Fruit fly (Drosophila melanogaster) whole organism, embryonic: ENCODE measurements around the gene CG11836.

Source experiments
- Asciz ChIP-seq: fragments of 200-800 bp; sonication (Bioruptor generic); optimal IDR thresholded peaks from 2 replicates; lab custom pipeline; 2017; ENCODE audit warnings: missing biosample characterization, mild to moderate bottlenecking, missing genetic modification characterization, missing genetic modification reagents
- B-H2 ChIP-seq: fragments of 200-800 bp; sonication (Bioruptor generic); optimal IDR thresholded peaks from 2 replicates; lab custom pipeline; 2018; ENCODE audit warnings: missing biosample characterization, mild to moderate bottlenecking, missing genetic modification characterization
- CG10147 ChIP-seq: fragments of 200-800 bp; sonication (Bioruptor generic); optimal IDR thresholded peaks from 2 replicates; lab custom pipeline; 2019; ENCODE audit warnings: missing biosample characterization, mild to moderate bottlenecking, missing genetic modification characterization, moderate library complexity
- CG12155 ChIP-seq: fragments of 200-800 bp; sonication (Bioruptor generic); optimal IDR thresholded peaks from 3 replicates; lab custom pipeline; 2016; ENCODE audit warnings: missing biosample characterization, missing genetic modification characterization
- CG12659 ChIP-seq: fragments of 200-800 bp; sonication (Bioruptor generic); optimal IDR thresholded peaks from 3 replicates; lab custom pipeline; 2017; ENCODE audit warnings: mild to moderate bottlenecking, missing biosample characterization, missing genetic modification reagents, missing genetic modification characterization
- CG13296 ChIP-seq: fragments of 200-800 bp; sonication (Bioruptor generic); optimal IDR thresholded peaks from 3 replicates; lab custom pipeline; 2018; ENCODE audit warnings: missing biosample characterization, mild to moderate bottlenecking, missing genetic modification characterization
- CG1603 ChIP-seq: fragments of 200-800 bp; sonication (Bioruptor generic); optimal IDR thresholded peaks from 2 replicates; lab custom pipeline; 2019; ENCODE audit warnings: missing biosample characterization, mild to moderate bottlenecking, missing genetic modification characterization, moderate library complexity
- CG17829 ChIP-seq: fragments of 200-800 bp; optimal IDR thresholded peaks from 2 replicates; lab custom pipeline; 2019; ENCODE audit warnings: missing biosample characterization, mild to moderate bottlenecking, missing genetic modification characterization, moderate library complexity
- CG18262 ChIP-seq: fragments of 200-800 bp; optimal IDR thresholded peaks from 3 replicates; lab custom pipeline; 2019; ENCODE audit warnings: missing biosample characterization, mild to moderate bottlenecking, missing genetic modification characterization, moderate library complexity
- CG2116 ChIP-seq: fragments of 200-800 bp; sonication (Bioruptor generic); optimal IDR thresholded peaks from 3 replicates; lab custom pipeline; 2018; ENCODE audit warnings: missing biosample characterization, mild to moderate bottlenecking, missing genetic modification characterization
- CG30020 ChIP-seq: fragments of 200-800 bp; optimal IDR thresholded peaks from 2 replicates; lab custom pipeline; 2019; ENCODE audit warnings: missing biosample characterization, mild to moderate bottlenecking, missing genetic modification characterization, moderate library complexity
- CG31365 ChIP-seq: fragments of 200-800 bp; sonication (Bioruptor generic); optimal IDR thresholded peaks from 2 replicates; lab custom pipeline; 2018; ENCODE audit warnings: missing biosample characterization, mild to moderate bottlenecking, missing genetic modification characterization
- CG3281 ChIP-seq: fragments of 200-800 bp; sonication (Bioruptor generic); optimal IDR thresholded peaks from 3 replicates; lab custom pipeline; 2017; ENCODE audit warnings: missing biosample characterization, mild to moderate bottlenecking, missing genetic modification characterization
- CG33557 ChIP-seq: fragments of 200-800 bp; sonication (Bioruptor generic); optimal IDR thresholded peaks from 2 replicates; lab custom pipeline; 2019; ENCODE audit warnings: missing biosample characterization, mild to moderate bottlenecking, missing genetic modification characterization, moderate library complexity
- CG3995 ChIP-seq: fragments of 200-800 bp; sonication (Bioruptor generic); optimal IDR thresholded peaks from 3 replicates; lab custom pipeline; 2016; ENCODE audit warnings: missing biosample characterization, missing genetic modification characterization
- CG6254 ChIP-seq: fragments of 200-800 bp; sonication (Bioruptor generic); optimal IDR thresholded peaks from 3 replicates; lab custom pipeline; 2017; ENCODE audit warnings: mild to moderate bottlenecking, missing biosample characterization, missing genetic modification reagents, missing genetic modification characterization
- CG8290 ChIP-seq, 3 experiments: fragments of 200-800 bp; sonication (Bioruptor generic); optimal IDR thresholded peaks; 2 replicates each; lab custom pipeline; 2016 to 2019; ENCODE audit warnings: missing biosample characterization in 3 of 3, missing genetic modification characterization in 3 of 3, mild to moderate bottlenecking in 2 of 3, moderate library complexity in 1 of 3
- CG8478 ChIP-seq: fragments of >200 bp; optimal IDR thresholded peaks from 2 replicates; lab custom pipeline; 2018
- Fer2 ChIP-seq: fragments of 200-800 bp; sonication (Bioruptor generic); optimal IDR thresholded peaks from 2 replicates; lab custom pipeline; 2018; ENCODE audit warnings: missing biosample characterization, mild to moderate bottlenecking, missing genetic modification characterization, moderate library complexity
- Jarid2 ChIP-seq: fragments of 200-800 bp; sonication (Bioruptor generic); optimal IDR thresholded peaks from 3 replicates; lab custom pipeline; 2017; ENCODE audit warnings: mild to moderate bottlenecking, missing biosample characterization, missing genetic modification reagents, missing genetic modification characterization
- MTF-1 ChIP-seq: fragments of 200-800 bp; sonication (Bioruptor generic); optimal IDR thresholded peaks from 2 replicates; lab custom pipeline; 2018; ENCODE audit warnings: missing biosample characterization, mild to moderate bottlenecking, missing genetic modification characterization, borderline replicate concordance
- Meics ChIP-seq: fragments of 200-800 bp; sonication (Bioruptor generic); optimal IDR thresholded peaks from 2 replicates; lab custom pipeline; 2017; ENCODE audit warnings: missing biosample characterization, mild to moderate bottlenecking, missing genetic modification characterization
- Myb ChIP-seq: fragments of 200-800 bp; sonication (Bioruptor generic); optimal IDR thresholded peaks from 2 replicates; lab custom pipeline; 2016; ENCODE audit warnings: missing biosample characterization, missing genetic modification characterization
- Nf-YB ChIP-seq: fragments of 200-800 bp; sonication (Bioruptor generic); optimal IDR thresholded peaks from 3 replicates; lab custom pipeline; 2019; ENCODE audit warnings: missing biosample characterization, mild to moderate bottlenecking, missing genetic modification characterization, moderate library complexity
- NfI ChIP-seq: fragments of 200-800 bp; sonication (Bioruptor generic); optimal IDR thresholded peaks from 3 replicates; lab custom pipeline; 2018; ENCODE audit warnings: missing biosample characterization, mild to moderate bottlenecking, missing genetic modification characterization, moderate library complexity
- Sin3A ChIP-seq: fragments of >200 bp; optimal IDR thresholded peaks from 2 replicates; lab custom pipeline; 2018
- Sry-β ChIP-seq: fragments of 200-800 bp; sonication (Bioruptor generic); optimal IDR thresholded peaks from 2 replicates; lab custom pipeline; 2018; ENCODE audit warnings: missing biosample characterization, mild to moderate bottlenecking, missing genetic modification characterization, moderate library complexity
- Sry-δ ChIP-seq: fragments of 200-800 bp; sonication (Bioruptor generic); optimal IDR thresholded peaks from 2 replicates; lab custom pipeline; 2016; ENCODE audit warnings: missing biosample characterization, missing genetic modification characterization
- Xrp1 ChIP-seq: fragments of 200-800 bp; sonication (Bioruptor generic); IDR thresholded peaks from 2 replicates; pipeline ENCODE4 v1.3.6; 2022; ENCODE audit warnings: missing biosample characterization, missing genetic modification characterization
- abd-A ChIP-seq: fragments of 200-800 bp; sonication (Bioruptor generic); optimal IDR thresholded peaks from 3 replicates; lab custom pipeline; 2019; ENCODE audit warnings: missing biosample characterization, mild to moderate bottlenecking, missing genetic modification characterization, moderate library complexity
- amos ChIP-seq: fragments of 200-800 bp; sonication (Bioruptor generic); IDR thresholded peaks from 2 replicates; pipeline ENCODE4 v1.3.6; 2022; ENCODE audit warnings: missing biosample characterization, missing genetic modification characterization; ENCODE audit not compliant: partially characterized antibody
- ash1 ChIP-seq: fragments of 200-800 bp; sonication (Bioruptor generic); optimal IDR thresholded peaks from 2 replicates; lab custom pipeline; 2018; ENCODE audit warnings: missing biosample characterization, mild to moderate bottlenecking, missing genetic modification characterization
- ci ChIP-seq: fragments of 200-800 bp; sonication (Bioruptor generic); IDR thresholded peaks from 3 replicates; pipeline ENCODE4 v1.3.6; 2022; ENCODE audit warnings: missing biosample characterization, missing genetic modification characterization
- corto ChIP-seq: fragments of 200-800 bp; sonication (Bioruptor generic); optimal IDR thresholded peaks from 2 replicates; lab custom pipeline; 2016; ENCODE audit warnings: missing biosample characterization, mild to moderate bottlenecking, missing genetic modification characterization, moderate library complexity
- gfzf ChIP-seq: fragments of 200-800 bp; sonication (Bioruptor generic); optimal IDR thresholded peaks from 2 replicates; lab custom pipeline; 2016; ENCODE audit warnings: missing biosample characterization, mild to moderate bottlenecking, missing genetic modification characterization, moderate library complexity
- insv ChIP-seq, 2 experiments: fragments of 200-800 bp; sonication (Bioruptor generic); optimal IDR thresholded peaks; 3 replicates each; lab custom pipeline; 2016 to 2018; ENCODE audit warnings: missing biosample characterization in 2 of 2, missing genetic modification characterization in 2 of 2
- kni ChIP-seq: fragments of 200-800 bp; sonication (Bioruptor generic); optimal IDR thresholded peaks from 3 replicates; lab custom pipeline; 2017; ENCODE audit warnings: mild to moderate bottlenecking, missing biosample characterization, missing genetic modification reagents, missing genetic modification characterization
- lilli ChIP-seq: fragments of 200-800 bp; sonication (Bioruptor generic); optimal IDR thresholded peaks from 3 replicates; lab custom pipeline; 2016; ENCODE audit warnings: missing biosample characterization, missing genetic modification characterization
- lola ChIP-seq, 3 experiments: fragments of >200 bp in 2 of 3; fragments of 200-800 bp in 1 of 3; sonication (Bioruptor generic) in 1 of 3; optimal IDR thresholded peaks; 2 replicates each; lab custom pipeline; 2017 to 2019; ENCODE audit warnings: missing biosample characterization in 3 of 3, missing genetic modification characterization in 3 of 3, mild to moderate bottlenecking in 1 of 3, moderate library complexity in 1 of 3
- pnt ChIP-seq: fragments of 200-800 bp; sonication (Bioruptor generic); optimal IDR thresholded peaks from 3 replicates; lab custom pipeline; 2016; ENCODE audit warnings: missing biosample characterization, missing genetic modification characterization
- schlank ChIP-seq: fragments of 200-800 bp; sonication (Bioruptor generic); optimal IDR thresholded peaks from 2 replicates; lab custom pipeline; 2018; ENCODE audit warnings: missing biosample characterization, mild to moderate bottlenecking, missing genetic modification characterization
- sens ChIP-seq: fragments of 200-800 bp; sonication (Bioruptor generic); peaks from one replicate; lab custom pipeline; 2016; ENCODE audit warnings: missing biosample characterization, missing genetic modification characterization
- tap ChIP-seq: fragments of 200-800 bp; optimal IDR thresholded peaks from 3 replicates; lab custom pipeline; 2019; ENCODE audit warnings: missing biosample characterization, mild to moderate bottlenecking, missing genetic modification characterization, moderate library complexity
- tll ChIP-seq, 2 experiments: fragments of 200-800 bp in 1 of 2; fragments of >200 bp in 1 of 2; sonication (Bioruptor generic) in 1 of 2; optimal IDR thresholded peaks; 2 replicates each; lab custom pipeline; 2017 to 2019; ENCODE audit warnings: missing biosample characterization in 2 of 2, missing genetic modification characterization in 2 of 2, mild to moderate bottlenecking in 1 of 2, moderate library complexity in 1 of 2
- trem ChIP-seq: fragments of 200-800 bp; optimal IDR thresholded peaks from 3 replicates; lab custom pipeline; 2019; ENCODE audit warnings: missing biosample characterization, mild to moderate bottlenecking, missing genetic modification characterization, moderate library complexity
- tx ChIP-seq: fragments of 200-800 bp; sonication (Bioruptor generic); optimal IDR thresholded peaks from 2 replicates; lab custom pipeline; 2016; ENCODE audit warnings: missing biosample characterization, missing genetic modification characterization

CG11836 gene

DNA sequence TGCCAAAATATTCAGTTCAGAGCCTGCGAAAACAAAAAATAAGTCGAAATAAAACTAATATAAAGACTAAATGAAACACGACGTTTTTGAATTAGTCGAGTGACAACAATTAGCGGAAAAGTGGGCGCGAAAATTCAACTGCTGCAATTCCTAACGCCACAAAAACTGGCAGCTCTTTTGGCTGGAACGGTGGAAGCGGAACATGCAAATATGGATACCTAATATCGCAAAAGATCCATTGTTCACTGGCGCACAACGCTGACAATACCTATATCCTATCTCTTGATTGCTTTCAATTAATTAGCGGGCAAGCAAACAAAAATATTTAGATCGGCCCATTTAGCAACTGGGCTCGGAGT is 21.6 kb upstream of the CG11836 start, which contains the start of gene CG11791 (continued):
- TF ChIP-seq kni: no peak
- peak; percentile 43 for TF ChIP-seq Myb
- peak; percentile 17 for TF ChIP-seq Sin3A (lab: Kevin White, UChicago)
- peak; percentile 65 for TF ChIP-seq gfzf
- TF ChIP-seq CG30020 (tag; lab: Kevin White, UChicago): peak; percentile 36
- TF ChIP-seq amos (GFP tag; lab: Robert Waterston, UW): no peak
- peak; percentile 95 for TF ChIP-seq CG1603 (tag; lab: Kevin White, UChicago)

DNA sequence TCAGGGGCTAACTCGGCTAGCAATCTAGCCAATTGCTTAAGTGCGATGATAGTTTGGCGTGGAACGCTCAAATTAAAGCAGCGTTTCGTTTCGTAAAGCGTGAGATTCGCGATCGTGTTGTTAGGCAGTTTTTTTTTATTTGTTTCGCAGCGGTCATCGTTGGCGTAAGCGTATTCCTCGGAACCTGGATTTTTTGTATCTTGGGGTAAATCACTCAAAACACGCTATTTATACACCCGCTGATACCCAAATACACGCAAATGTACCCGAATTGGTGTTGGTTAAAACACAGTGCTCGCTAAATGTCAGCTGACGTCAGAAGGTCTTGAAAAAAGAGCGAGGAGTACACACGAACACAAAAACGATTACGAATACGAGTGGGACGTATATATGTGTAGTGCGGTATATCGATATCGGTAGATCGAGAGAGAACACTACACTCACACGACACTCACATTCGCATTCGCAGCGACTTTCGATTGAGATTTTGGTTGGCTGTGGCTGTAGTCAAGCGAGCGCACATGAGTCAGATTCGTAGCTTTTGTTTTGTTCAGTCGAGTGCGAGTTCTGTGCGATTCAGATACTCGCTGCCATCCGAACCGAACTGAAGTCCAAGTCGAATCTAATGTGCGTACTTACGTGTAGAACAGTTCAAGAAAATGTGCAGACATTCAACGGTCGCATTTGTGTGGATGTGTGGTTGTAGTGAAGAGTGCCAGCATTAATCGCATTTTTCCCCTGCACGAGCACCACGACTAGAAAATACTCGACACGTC is 21.0 kb upstream of the CG11836 start:
- TF ChIP-seq Sry-δ (GFP tag; lab: Kevin White, UChicago) (peak; percentile 46), Nf-YB (peak; percentile 85), CG3995 (GFP tag; lab: Kevin White, UChicago) (peak; percentile 65), CG3281 (GFP tag; lab: Kevin White, UChicago) (peak; percentile 44), Jarid2 (GFP tag; lab: Kevin White, UChicago) (peak; percentile 85), CG10147 (peak; percentile 8), CG12659 (GFP tag; lab: Kevin White, UChicago) (peak; percentile 34), abd-A (tag; lab: Kevin White, UChicago) (peak; percentile 80), CG8478 (lab: Kevin White, UChicago) (no peak), Sry-β (peak; percentile 40), tap (tag; lab: Kevin White, UChicago) (peak; percentile 28), insv (GFP tag; optimal IDR thresholded peaks at IDR 0.05; lab: Kevin White, UChicago) (peak in 1 of 2 experiments; percentile 5), CG2116 (peak; percentile 63), ci (GFP tag; lab: Robert Waterston, UW) (no peak), CG18262 (tag; lab: Kevin White, UChicago) (peak; percentile 18), CG31365 (peak; percentile 28), CG13296 (GFP tag; lab: Kevin White, UChicago) (peak; percentile 49), Xrp1 (GFP tag; lab: Robert Waterston, UW) (no peak), CG6254 (GFP tag; lab: Kevin White, UChicago) (no peak), trem (tag; lab: Kevin White, UChicago) (peak; percentile 48), Fer2 (tag; lab: Kevin White, UChicago) (peak; percentile 14), Meics (GFP tag; lab: Kevin White, UChicago) (peak; percentile 42), CG8290 (GFP tag; optimal IDR thresholded peaks at IDR 0.05; lab: Kevin White, UChicago) (peak; percentile 60), CG8290 (tag; optimal IDR thresholded peaks at IDR 0.05; lab: Kevin White, UChicago) (peak; percentile 68 to 70), NfI (GFP tag; lab: Kevin White, UChicago) (peak; percentile 7), pnt (no peak), ash1 (GFP tag; lab: Kevin White, UChicago) (no peak), Asciz (GFP tag; lab: Kevin White, UChicago) (peak; percentile 17), tx (no peak), CG12155 (GFP tag; lab: Kevin White, UChicago) (peak; percentile 85), schlank (tag; lab: Kevin White, UChicago) (peak; percentile 3), sens (GFP tag; lab: Kevin White, UChicago) (peak; percentile 62), CG33557 (GFP tag; lab: Kevin White, UChicago) (peak; percentile 30), lola (GFP tag; optimal IDR thresholded peaks at IDR 0.05; lab: Kevin White, UChicago) (no peak), lilli (GFP tag; lab: Kevin White, UChicago) (no peak), corto (peak; percentile 58), CG17829 (tag; lab: Kevin White, UChicago) (peak; percentile 45), tll (GFP tag; optimal IDR thresholded peaks at IDR 0.05; lab: Kevin White, UChicago) (peak in 1 of 2 experiments; percentile 47), MTF-1 (GFP tag; lab: Kevin White, UChicago) (peak; percentile 24), B-H2 (GFP tag; lab: Kevin White, UChicago) (peak; percentile 70)
